Worm (Caenorhabditis elegans) whole organism, L4 larva: ENCODE data around the gene mdl-1.

Experiments used
- ceh-82 ChIP-seq: sonication (generic microtip); optimal IDR thresholded peaks from 2 replicates; lab custom pipeline; 2017; ENCODE audit warnings: missing biosample characterization, missing genetic modification characterization
- mdl-1 ChIP-seq, 2 experiments: fragments of 150-350 bp in 1 of 2; sonication (generic microtip) in 1 of 2; optimal IDR thresholded peaks; 2 replicates each; lab custom pipeline; 2014 to 2017; ENCODE audit warnings: missing biosample characterization in 2 of 2, missing genetic modification characterization in 2 of 2

- TF ChIP-seq ceh-82 (tag; lab: Kevin White, UChicago) (no peak), mdl-1 (tag; optimal IDR thresholded peaks at IDR 0.05; lab: Kevin White, UChicago) (no peak)
Measured at ce11 chrX:6761211-6761610, 19.1 kb downstream of the mdl-1 start.
